Worm (Caenorhabditis elegans): ENCODE data around the gene F01G10.5.

- TF ChIP-seq nhr-77 (tag; optimal IDR thresholded peaks at IDR 0.05) (no peak), lin-15B (tag; optimal IDR thresholded peaks at IDR 0.05) (no peak), fos-1 (tag; optimal IDR thresholded peaks at IDR 0.05) (no peak), ces-1 (GFP tag; optimal IDR thresholded peaks at IDR 0.05) (no peak), nhr-76 (tag; optimal IDR thresholded peaks at IDR 0.05) (no peak), dsc-1 (tag; optimal IDR thresholded peaks at IDR 0.05) (no peak), ceh-90 (tag; optimal IDR thresholded peaks at IDR 0.05) (no peak), unc-62 (GFP tag; optimal IDR thresholded peaks at IDR 0.05) (no peak), aha-1 (tag; optimal IDR thresholded peaks at IDR 0.05) (no peak), hlh-17 (GFP tag; optimal IDR thresholded peaks at IDR 0.05; ENCODE audit: borderline replicate concordance) (no peak)
These were observed 28.7 kb upstream of the F01G10.5 start, which contains the start of gene F01G10.9 for ce11 chrIV:10259557-10259956.

Measured in whole organism, L1 larva.